Fruit fly (Drosophila melanogaster): Measurements from ENCODE around the gene Atg8a.

Gene Atg8a

dm6 chrX:10815511-10816080 is 47.5 kb upstream of the Atg8a start (continued):
- TF ChIP-seq Sox100B (GFP tag; optimal IDR thresholded peaks at IDR 0.05) = no peak
- no peak for TF ChIP-seq luna (GFP tag; optimal IDR thresholded peaks at IDR 0.05)
- peak; percentile 85 for TF ChIP-seq CG17385 (GFP tag; optimal IDR thresholded peaks at IDR 0.05)
- no peak for TF ChIP-seq gem (tag; optimal IDR thresholded peaks at IDR 0.05)
- no peak for TF ChIP-seq stwl (tag; optimal IDR thresholded peaks at IDR 0.05)
- no peak for TF ChIP-seq CG17361 (GFP tag; IDR thresholded peaks at IDR 0.05)
- peak; percentile 14; the same call in 1 of the 2 replicates for TF ChIP-seq sob (GFP tag; IDR thresholded peaks at IDR 0.05)
- no peak for TF ChIP-seq slou (GFP tag; optimal IDR thresholded peaks at IDR 0.05)
- TF ChIP-seq CG8388 (GFP tag; optimal IDR thresholded peaks at IDR 0.05) = no peak
- no peak for TF ChIP-seq CG10267 (tag; optimal IDR thresholded peaks at IDR 0.05)
- TF ChIP-seq dpn (GFP tag; optimal IDR thresholded peaks at IDR 0.05) = no peak
- no peak for TF ChIP-seq Camta (GFP tag; optimal IDR thresholded peaks at IDR 0.05)
- peak; percentile 13 for TF ChIP-seq kni (GFP tag; optimal IDR thresholded peaks at IDR 0.05)
- no peak for TF ChIP-seq lov (optimal IDR thresholded peaks at IDR 0.05)
- no peak for TF ChIP-seq lov (GFP tag; IDR thresholded peaks at IDR 0.05)
- TF ChIP-seq pum (GFP tag; optimal IDR thresholded peaks at IDR 0.05) = no peak
- 0 out of 2 replicates have a peak, but pooled peaks have one; percentile 15 for TF ChIP-seq inv (GFP tag; IDR thresholded peaks at IDR 0.05; ENCODE audit: partially characterized antibody)
- no peak for TF ChIP-seq schlank (tag; optimal IDR thresholded peaks at IDR 0.05)
- no peak for TF ChIP-seq Lim3 (GFP tag; IDR thresholded peaks at IDR 0.05)
- TF ChIP-seq Opbp (GFP tag; IDR thresholded peaks at IDR 0.05; ENCODE audit: partially characterized antibody) = no peak; the same call in 1 of the 3 replicates
- no peak for TF ChIP-seq C15 (GFP tag; IDR thresholded peaks at IDR 0.05)
- TF ChIP-seq CG30020 (tag; optimal IDR thresholded peaks at IDR 0.05) = no peak
- TF ChIP-seq CG7963 (GFP tag; IDR thresholded peaks at IDR 0.05; ENCODE audit: partially characterized antibody) = no peak
- peak; percentile 37 for TF ChIP-seq CG3163 (GFP tag; optimal IDR thresholded peaks at IDR 0.05)
- no peak for TF ChIP-seq ab (GFP tag; optimal IDR thresholded peaks at IDR 0.05)
- TF ChIP-seq PHDP (tag; optimal IDR thresholded peaks at IDR 0.05) = no peak
- TF ChIP-seq CG8944 (GFP tag; optimal IDR thresholded peaks at IDR 0.05) = no peak
- TF ChIP-seq CG15601 (tag; optimal IDR thresholded peaks at IDR 0.05) = no peak
- TF ChIP-seq CG14050 (GFP tag; IDR thresholded peaks at IDR 0.05) = no peak
- TF ChIP-seq CG10979 (tag; optimal IDR thresholded peaks at IDR 0.05) = no peak
- TF ChIP-seq CG9437 (GFP tag; optimal IDR thresholded peaks at IDR 0.05) = peak; percentile 1
- TF ChIP-seq run (tag; optimal IDR thresholded peaks at IDR 0.05) = no peak
- no peak for TF ChIP-seq CG18619 (GFP tag; optimal IDR thresholded peaks at IDR 0.05)
- TF ChIP-seq CG6791 (GFP tag; IDR thresholded peaks at IDR 0.05; ENCODE audit: partially characterized antibody) = no peak
- no peak for TF ChIP-seq CrebB (tag; optimal IDR thresholded peaks at IDR 0.05)
- peak; percentile 20 for TF ChIP-seq ash1 (GFP tag; optimal IDR thresholded peaks at IDR 0.05)
- TF ChIP-seq CG3281 (GFP tag; optimal IDR thresholded peaks at IDR 0.05) = no peak
- no peak for TF ChIP-seq CG11695 (GFP tag; IDR thresholded peaks at IDR 0.05)
- no peak for TF ChIP-seq CG1602 (GFP tag; optimal IDR thresholded peaks at IDR 0.05)
- no peak for TF ChIP-seq Nf-YA (GFP tag; IDR thresholded peaks at IDR 0.05)
- 0 out of 2 replicates have a peak, but pooled peaks have one; percentile 10 for TF ChIP-seq CG32767 (GFP tag; IDR thresholded peaks at IDR 0.05)
- TF ChIP-seq Hsf (GFP tag; optimal IDR thresholded peaks at IDR 0.05) = no peak
- no peak for TF ChIP-seq CG9609 (GFP tag; optimal IDR thresholded peaks at IDR 0.05)
- TF ChIP-seq caup (GFP tag; optimal IDR thresholded peaks at IDR 0.05; ENCODE audit: severe bottlenecking) = no peak
- TF ChIP-seq gcm (GFP tag; optimal IDR thresholded peaks at IDR 0.05) = no peak
- no peak for TF ChIP-seq cad (GFP tag; optimal IDR thresholded peaks at IDR 0.05)
- no peak for TF ChIP-seq NK7.1 (GFP tag; optimal IDR thresholded peaks at IDR 0.05)
- no peak for TF ChIP-seq CG14710 (tag; optimal IDR thresholded peaks at IDR 0.05)
- TF ChIP-seq vvl (GFP tag; IDR thresholded peaks at IDR 0.05) = 0 out of 2 replicates have a peak, but pooled peaks have one; percentile 21
- 0 out of 2 replicates have a peak, but pooled peaks have one; percentile 22 for TF ChIP-seq CG32772 (GFP tag; IDR thresholded peaks at IDR 0.05)
